Fruit fly (Drosophila melanogaster) whole organism, pupa: ENCODE measurements around the gene Arl1.

Experiments
- CG10348 ChIP-seq: fragments of 200-800 bp; sonication (Bioruptor generic); IDR thresholded peaks from 2 replicates; pipeline ENCODE4 v1.3.6; 2022; ENCODE audit warnings: missing biosample characterization, missing genetic modification characterization
- CG12605 ChIP-seq: fragments of 200-800 bp; sonication (Bioruptor generic); IDR thresholded peaks from 2 replicates; pipeline ENCODE4 v1.3.6; 2022; ENCODE audit warnings: missing biosample characterization, missing genetic modification characterization
- CG13204 ChIP-seq: fragments of 200-800 bp; sonication (Bioruptor generic); optimal IDR thresholded peaks from 2 replicates; lab custom pipeline; 2018; ENCODE audit warnings: missing biosample characterization, mild to moderate bottlenecking, missing genetic modification characterization, moderate library complexity
- CG14655 ChIP-seq: fragments of 200-800 bp; sonication (Bioruptor generic); optimal IDR thresholded peaks from 3 replicates; lab custom pipeline; 2017; ENCODE audit warnings: mild to moderate bottlenecking, missing biosample characterization, missing genetic modification reagents, missing genetic modification characterization
- CG15710 ChIP-seq: fragments of 200-800 bp; sonication (Bioruptor generic); optimal IDR thresholded peaks from 2 replicates; lab custom pipeline; 2018; ENCODE audit warnings: missing biosample characterization, mild to moderate bottlenecking, missing genetic modification characterization, moderate library complexity
- CG17806 ChIP-seq: fragments of 200-800 bp; sonication (Bioruptor generic); optimal IDR thresholded peaks from 2 replicates; lab custom pipeline; 2018; ENCODE audit warnings: missing biosample characterization, mild to moderate bottlenecking, missing genetic modification characterization, moderate library complexity
- CG32121 ChIP-seq: fragments of 200-800 bp; sonication (Bioruptor generic); IDR thresholded peaks from 2 replicates; pipeline ENCODE4 v1.3.6; 2022; ENCODE audit warnings: missing biosample characterization, missing genetic modification characterization
- CG34367 ChIP-seq: fragments of 200-800 bp; sonication (Bioruptor generic); optimal IDR thresholded peaks from 2 replicates; lab custom pipeline; 2018; ENCODE audit warnings: missing biosample characterization, mild to moderate bottlenecking, missing genetic modification characterization
- CG4496 ChIP-seq: fragments of 200-800 bp; sonication (Bioruptor generic); IDR thresholded peaks from 3 replicates; pipeline ENCODE4 v1.3.6; 2022; ENCODE audit warnings: missing biosample characterization, missing genetic modification characterization
- CG8159 ChIP-seq: fragments of 200-800 bp; sonication (Bioruptor generic); optimal IDR thresholded peaks from 3 replicates; lab custom pipeline; 2018; ENCODE audit warnings: missing biosample characterization, mild to moderate bottlenecking, missing genetic modification characterization, moderate library complexity
- CG8301 ChIP-seq: fragments of 200-800 bp; sonication (Bioruptor generic); optimal IDR thresholded peaks from 2 replicates; lab custom pipeline; 2018; ENCODE audit warnings: missing biosample characterization, mild to moderate bottlenecking, missing genetic modification characterization
- CG9948 ChIP-seq: fragments of 200-800 bp; sonication (Bioruptor generic); optimal IDR thresholded peaks from 2 replicates; lab custom pipeline; 2018; ENCODE audit warnings: missing biosample characterization, mild to moderate bottlenecking, missing genetic modification characterization, moderate library complexity
- D1 ChIP-seq: fragments of 200-800 bp; sonication (Bioruptor generic); optimal IDR thresholded peaks from 2 replicates; lab custom pipeline; 2018; ENCODE audit warnings: missing biosample characterization, mild to moderate bottlenecking, missing genetic modification characterization, moderate library complexity
- EcR ChIP-seq: fragments of 200-800 bp; sonication (Bioruptor generic); optimal IDR thresholded peaks from 3 replicates; lab custom pipeline; 2019; ENCODE audit warnings: missing biosample characterization, missing genetic modification characterization, mild to moderate bottlenecking, moderate library complexity, missing genetic modification reagents
- Ets98B ChIP-seq: fragments of 200-800 bp; sonication (Bioruptor generic); IDR thresholded peaks from 2 replicates; pipeline ENCODE4 v1.3.6; 2022; ENCODE audit warnings: missing biosample characterization, missing genetic modification characterization
- Pif1A ChIP-seq: fragments of 200-800 bp; sonication (Bioruptor generic); optimal IDR thresholded peaks from 3 replicates; lab custom pipeline; 2016; ENCODE audit warnings: missing biosample characterization, missing genetic modification characterization
- Pif1B ChIP-seq: fragments of 200-800 bp; sonication (Bioruptor generic); optimal IDR thresholded peaks from 3 replicates; lab custom pipeline; 2016; ENCODE audit warnings: missing biosample characterization, missing genetic modification characterization
- Snoo ChIP-seq: fragments of 200-800 bp; sonication (Bioruptor generic); optimal IDR thresholded peaks from 3 replicates; lab custom pipeline; 2017; ENCODE audit warnings: missing biosample characterization, mild to moderate bottlenecking, missing genetic modification characterization, inconsistent platforms
- fd96Ca ChIP-seq: fragments of 200-800 bp; sonication (Bioruptor generic); IDR thresholded peaks from 3 replicates; pipeline ENCODE4 v1.3.6; 2022; ENCODE audit warnings: missing biosample characterization, missing genetic modification characterization
- gl ChIP-seq: fragments of 200-800 bp; sonication (Bioruptor generic); optimal IDR thresholded peaks from 2 replicates; lab custom pipeline; 2018; ENCODE audit warnings: missing biosample characterization, mild to moderate bottlenecking, missing genetic modification characterization
- rn ChIP-seq: fragments of 200-800 bp; sonication (Bioruptor generic); IDR thresholded peaks from 2 replicates; pipeline ENCODE4 v1.3.6; 2022; ENCODE audit warnings: missing biosample characterization, missing genetic modification characterization

Arl1 gene

dm6 chr3L:15979240-15979639 is 3.7 kb upstream of the Arl1 start:
- TF ChIP-seq CG13204 (GFP tag; lab: Kevin White, UChicago) (no peak), EcR (peak; percentile 46), CG4496 (GFP tag; lab: Robert Waterston, UW) (no peak)

- TF ChIP-seq fd96Ca = no peak
- no peak for TF ChIP-seq CG10348 (GFP tag; lab: Robert Waterston, UW)
- no peak for TF ChIP-seq D1 (tag; lab: Kevin White, UChicago)
- no peak for TF ChIP-seq CG8159 (tag; lab: Kevin White, UChicago)
- no peak for TF ChIP-seq CG15710 (tag; lab: Kevin White, UChicago)
- no peak for TF ChIP-seq CG9948
- TF ChIP-seq CG17806 (tag; lab: Kevin White, UChicago) = no peak
- TF ChIP-seq CG4496 (GFP tag; lab: Robert Waterston, UW) = no peak
- TF ChIP-seq Snoo = no peak
- TF ChIP-seq CG34367 (tag; lab: Kevin White, UChicago) = no peak
- no peak for TF ChIP-seq Ets98B (GFP tag; lab: Robert Waterston, UW)
- TF ChIP-seq gl (tag; lab: Kevin White, UChicago) = no peak
- TF ChIP-seq EcR = no peak
- no peak for TF ChIP-seq CG14655 (GFP tag; lab: Kevin White, UChicago)
- TF ChIP-seq CG12605 (GFP tag; lab: Robert Waterston, UW) = no peak
- TF ChIP-seq CG32121 = no peak
- TF ChIP-seq CG8301 = no peak
- TF ChIP-seq Pif1B = no peak
- no peak for TF ChIP-seq CG13204 (GFP tag; lab: Kevin White, UChicago)
- TF ChIP-seq, all 21 proteins: peak for 0
Measured at dm6 chr3L:15979912-15980311, 3.0 kb upstream of the Arl1 start, which contains the start of gene CG17027. Gene CG17027, plus strand, starts transcription at chr3L:15980100.

dm6 chr3L:15981403-15981802 is 1.5 kb upstream of the Arl1 start:
- TF ChIP-seq rn (GFP tag; lab: Robert Waterston, UW) (no peak), D1 (tag; lab: Kevin White, UChicago) (no peak), CG10348 (GFP tag; lab: Robert Waterston, UW) (no peak), Snoo (no peak), CG4496 (GFP tag; lab: Robert Waterston, UW) (no peak), Ets98B (GFP tag; lab: Robert Waterston, UW) (no peak)

- no peak for TF ChIP-seq Pif1A
- no peak for TF ChIP-seq CG10348 (GFP tag; lab: Robert Waterston, UW)
- no peak for TF ChIP-seq fd96Ca
- no peak for TF ChIP-seq CG12605 (GFP tag; lab: Robert Waterston, UW)
- no peak for TF ChIP-seq CG8301
- TF ChIP-seq CG14655 (GFP tag; lab: Kevin White, UChicago) = no peak
- no peak for TF ChIP-seq CG13204 (GFP tag; lab: Kevin White, UChicago)
- no peak for TF ChIP-seq CG17806 (tag; lab: Kevin White, UChicago)
- TF ChIP-seq CG4496 (GFP tag; lab: Robert Waterston, UW) = no peak
- TF ChIP-seq CG34367 (tag; lab: Kevin White, UChicago) = no peak
- TF ChIP-seq Pif1B = no peak
- no peak for TF ChIP-seq D1 (tag; lab: Kevin White, UChicago)
- TF ChIP-seq gl (tag; lab: Kevin White, UChicago) = no peak
- TF ChIP-seq CG15710 (tag; lab: Kevin White, UChicago) = no peak
- no peak for TF ChIP-seq CG8159 (tag; lab: Kevin White, UChicago)
- no peak for TF ChIP-seq EcR
- TF ChIP-seq CG9948 = no peak
- TF ChIP-seq Snoo = no peak
- TF ChIP-seq CG32121 = no peak
Measured at dm6 chr3L:15982148-15982547, 787 bp upstream of the Arl1 start.

- TF ChIP-seq CG13204 (GFP tag; lab: Kevin White, UChicago) (no peak), Pif1B (no peak), Pif1A (no peak), D1 (tag; lab: Kevin White, UChicago) (no peak), EcR (no peak), CG32121 (no peak), gl (tag; lab: Kevin White, UChicago) (no peak), CG8159 (tag; lab: Kevin White, UChicago) (no peak), Ets98B (GFP tag; lab: Robert Waterston, UW) (no peak), CG15710 (tag; lab: Kevin White, UChicago) (no peak), Snoo (no peak), CG9948 (no peak), CG14655 (GFP tag; lab: Kevin White, UChicago) (no peak), CG4496 (GFP tag; lab: Robert Waterston, UW) (no peak), rn (GFP tag; lab: Robert Waterston, UW) (no peak), CG34367 (tag; lab: Kevin White, UChicago) (no peak), CG12605 (GFP tag; lab: Robert Waterston, UW) (no peak), CG10348 (GFP tag; lab: Robert Waterston, UW) (no peak), fd96Ca (no peak)
Measured at dm6 chr3L:15987635-15988034, 4.7 kb downstream of the Arl1 start, which contains the start of gene PolD1. Gene PolD1, minus strand, starts transcription at chr3L:15987815.

dm6 chr3L:15988039-15988546 is 5.2 kb downstream of the Arl1 start, which contains the start of gene Hip14:
Gene Hip14, plus strand, starts transcription at chr3L:15988236.
- TF ChIP-seq fd96Ca (no peak), CG9948 (no peak), CG12605 (GFP tag; lab: Robert Waterston, UW) (no peak), rn (GFP tag; lab: Robert Waterston, UW) (no peak), gl (tag; lab: Kevin White, UChicago) (peak; percentile 2), CG8301 (no peak), Ets98B (GFP tag; lab: Robert Waterston, UW) (peak; percentile 7; the same call in 1 of the 2 replicates), CG4496 (GFP tag; lab: Robert Waterston, UW) (no peak), Snoo (peak; percentile 28), CG17806 (tag; lab: Kevin White, UChicago) (no peak), CG32121 (no peak)
- TF ChIP-seq, all 21 proteins: peak for 3
